Fruit fly (Drosophila melanogaster) whole organism, pupa: ENCODE measurements around the gene simj.

Experiments
- CG8301 ChIP-seq: fragments of 200-800 bp; sonication (Bioruptor generic); optimal IDR thresholded peaks from 2 replicates; lab custom pipeline; 2018; ENCODE audit warnings: missing biosample characterization, mild to moderate bottlenecking, missing genetic modification characterization
- rn ChIP-seq: fragments of 200-800 bp; sonication (Bioruptor generic); IDR thresholded peaks from 2 replicates; pipeline ENCODE4 v1.3.6; 2022; ENCODE audit warnings: missing biosample characterization, missing genetic modification characterization

DNA sequence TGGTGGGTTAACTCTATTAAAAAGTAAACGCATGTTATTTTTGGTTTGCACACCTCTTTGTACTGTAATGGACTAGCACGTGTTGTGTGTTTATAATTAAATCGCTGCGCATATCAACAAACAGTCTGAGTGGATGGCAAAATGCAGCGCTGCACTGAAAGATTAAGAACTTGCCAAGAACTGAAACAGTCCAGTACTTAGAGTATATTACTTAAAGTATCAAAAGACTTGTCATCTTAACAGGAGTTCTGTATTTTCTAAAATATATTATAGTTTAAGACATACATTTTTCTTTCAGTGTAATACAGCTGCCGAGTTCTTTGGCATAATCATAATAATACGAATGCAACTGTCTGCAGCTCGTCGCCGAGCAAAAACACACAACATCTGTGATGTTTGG lies 16.1 kb upstream of the simj start:
- TF ChIP-seq rn (GFP tag; lab: Robert Waterston, UW) (no peak), CG8301 (tag; lab: Kevin White, UChicago) (peak; percentile 53)
